Worm (Caenorhabditis elegans) whole organism, early embryonic: Measurements from ENCODE around the gene coa-7.

ENCODE experiments used
- ama-1 ChIP-seq: fragments of 150-350 bp; optimal IDR thresholded peaks from 2 replicates; lab custom pipeline; 2014
- tbx-37 ChIP-seq: fragments of 200-800 bp; sonication (Bioruptor generic); conservative IDR thresholded peaks from 2 replicates; pipeline ENCODE4 v1.3.6; 2022; ENCODE audit warnings: missing genetic modification reagents, missing genetic modification characterization, missing compliant biosample characterization

DNA sequence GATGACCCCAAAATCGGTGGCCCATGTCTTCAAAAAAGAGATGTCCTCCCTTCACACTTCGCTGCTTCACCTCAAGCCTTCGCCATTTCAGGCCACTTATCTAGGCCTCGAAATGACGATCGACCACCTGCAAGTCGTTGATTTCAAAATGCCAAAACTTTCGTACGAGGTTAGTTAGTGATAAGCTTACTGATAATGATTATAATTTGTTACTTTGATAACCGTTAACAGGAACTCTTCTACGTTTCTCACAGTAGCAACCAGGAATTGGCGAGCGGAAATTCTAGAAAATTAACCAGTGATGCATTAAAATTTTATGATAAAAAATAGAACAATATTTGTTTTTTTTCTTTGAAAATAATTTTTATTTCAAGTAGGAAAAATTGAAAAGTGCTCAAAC is 4.1 kb downstream of the coa-7 start:
- no peak for TF ChIP-seq ama-1 (lab: Kevin White, UChicago)
- no peak for TF ChIP-seq tbx-37 (GFP tag; lab: Robert Waterston, UW)
